Worm (Caenorhabditis elegans): Measurements from ENCODE around the gene col-141.

col-141 gene

ce11 chrV:6799564-6799963, 29.9 kb upstream of the col-141 start, which contains the start of gene dmsr-9:
TSS of gene dmsr-9 (minus strand) at chrV:6799664.
- TF ChIP-seq fkh-8 (tag; optimal IDR thresholded peaks at IDR 0.05), result peak; percentile 30
- TF ChIP-seq efl-3 (GFP tag; optimal IDR thresholded peaks at IDR 0.05), result no peak

DNA sequence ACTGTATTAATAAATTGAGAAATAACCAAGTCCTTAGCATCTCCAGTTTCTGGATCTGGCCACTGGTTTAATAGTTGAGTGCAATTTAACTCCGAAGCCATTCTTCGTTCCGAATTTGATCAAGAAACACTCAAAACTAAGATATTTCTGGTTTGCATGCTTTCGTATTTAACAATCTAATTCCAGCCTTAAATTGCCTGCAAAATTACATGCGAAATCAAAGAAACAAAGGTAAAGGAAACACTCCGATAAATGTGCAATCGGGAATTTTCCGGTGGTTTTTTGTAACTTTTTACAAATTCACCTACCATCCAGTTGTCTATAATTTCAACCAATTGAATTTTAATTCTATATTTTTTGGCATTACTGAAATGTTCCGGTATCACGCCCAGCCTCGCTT, 27.7 kb upstream of the col-141 start, which contains the start of gene dmsr-10:
Gene dmsr-10, minus strand, starts transcription at position 101 of the 400 bp plus-strand sequence.
- no peak for TF ChIP-seq efl-1 (optimal IDR thresholded peaks at IDR 0.05)
- peak in 1 of 2 experiments; percentile 71 for TF ChIP-seq efl-1 (GFP tag; optimal IDR thresholded peaks at IDR 0.05 in 1 of 2)
- TF ChIP-seq ztf-4 (tag; optimal IDR thresholded peaks at IDR 0.05), result no peak
- TF ChIP-seq ama-1 (optimal IDR thresholded peaks at IDR 0.05), result no peak

ce11 chrV:6803992-6804391, 25.5 kb upstream of the col-141 start, which contains the start of gene dmsr-11:
TSS of gene dmsr-11 (minus strand) at chrV:6804092.
- TF ChIP-seq nhr-20 (tag; optimal IDR thresholded peaks at IDR 0.05) (no peak), ces-1 (GFP tag; optimal IDR thresholded peaks at IDR 0.05) (no peak), ceh-90 (tag; optimal IDR thresholded peaks at IDR 0.05) (no peak)

- TF ChIP-seq fos-1 (tag; optimal IDR thresholded peaks at IDR 0.05) (no peak), efl-3 (GFP tag; optimal IDR thresholded peaks at IDR 0.05) (no peak), mdl-1 (tag; optimal IDR thresholded peaks at IDR 0.05) (no peak), lin-14 (GFP tag; optimal IDR thresholded peaks at IDR 0.05) (no peak), fkh-4 (tag; optimal IDR thresholded peaks at IDR 0.05; ENCODE audit: borderline replicate concordance) (no peak), xbp-1 (tag; optimal IDR thresholded peaks at IDR 0.05) (no peak), fkh-8 (tag; optimal IDR thresholded peaks at IDR 0.05) (no peak), swsn-7 (tag; optimal IDR thresholded peaks at IDR 0.05) (no peak), ztf-11 (tag; optimal IDR thresholded peaks at IDR 0.05) (no peak), lin-35 (GFP tag; optimal IDR thresholded peaks at IDR 0.05) (no peak), nhr-71 (tag; optimal IDR thresholded peaks at IDR 0.05) (no peak), fkh-10 (GFP tag; optimal IDR thresholded peaks at IDR 0.05) (no peak), unc-98 (GFP tag; IDR thresholded peaks at IDR 0.05) (no peak), lin-39 (tag; optimal IDR thresholded peaks at IDR 0.05) (no peak), grh-1 (GFP tag; IDR thresholded peaks at IDR 0.05) (no peak), aly-2 (tag; optimal IDR thresholded peaks at IDR 0.05) (no peak)
These were observed 23.2 kb upstream of the col-141 start, which contains the start of gene dmsr-12 for ce11 chrV:6806340-6806739. TSS of gene dmsr-12 (minus strand) at chrV:6806440.

- no peak for TF ChIP-seq mab-9 (GFP tag; IDR thresholded peaks at IDR 0.05)
- no peak for TF ChIP-seq nhr-19 (GFP tag; conservative IDR thresholded peaks at IDR 0.05)
- no peak for TF ChIP-seq aly-2 (tag; optimal IDR thresholded peaks at IDR 0.05)
- no peak for TF ChIP-seq ceh-63 (GFP tag; optimal IDR thresholded peaks at IDR 0.05)
- no peak for TF ChIP-seq lin-13 (GFP tag; optimal IDR thresholded peaks at IDR 0.05)
These were observed 20.5 kb upstream of the col-141 start, which contains the start of gene dmsr-16 for ce11 chrV:6808962-6809361. TSS of gene dmsr-16 (minus strand) at chrV:6809062.

ce11 chrV:6810091-6810490, 19.4 kb upstream of the col-141 start:
- TF ChIP-seq dsc-1 (tag; optimal IDR thresholded peaks at IDR 0.05), result no peak
- peak; percentile 32 for TF ChIP-seq elt-2 (tag; optimal IDR thresholded peaks at IDR 0.05)

DNA sequence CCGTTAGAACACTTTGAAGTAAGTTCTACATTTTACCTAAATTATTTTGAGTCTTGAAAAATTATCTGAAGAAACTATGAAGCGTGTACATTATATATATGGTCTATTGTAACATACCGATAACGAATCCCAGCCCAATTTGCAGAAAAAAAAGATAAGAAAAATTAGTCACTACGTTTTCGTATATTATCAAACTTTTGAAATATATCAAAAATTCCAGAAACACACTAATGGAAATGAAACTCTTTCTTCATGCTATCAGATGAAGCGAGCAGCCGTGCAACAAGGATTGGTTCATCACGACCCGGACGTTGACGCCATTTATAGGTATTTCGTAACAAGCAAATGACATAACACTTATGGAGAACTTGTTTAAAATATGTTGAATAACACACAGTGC, 17.6 kb upstream of the col-141 start:
- TF ChIP-seq lin-35 (GFP tag; optimal IDR thresholded peaks at IDR 0.05) (no peak), jun-1 (tag; optimal IDR thresholded peaks at IDR 0.05) (no peak), elt-2 (tag; optimal IDR thresholded peaks at IDR 0.05) (peak; percentile 77), ztf-11 (tag; optimal IDR thresholded peaks at IDR 0.05) (no peak), elt-3 (tag; optimal IDR thresholded peaks at IDR 0.05) (no peak), egl-13 (tag; optimal IDR thresholded peaks at IDR 0.05) (no peak), lin-15B (tag; optimal IDR thresholded peaks at IDR 0.05) (no peak), ces-1 (GFP tag; optimal IDR thresholded peaks at IDR 0.05) (no peak), tlp-1 (tag; optimal IDR thresholded peaks at IDR 0.05) (peak; percentile 50), dsc-1 (tag; optimal IDR thresholded peaks at IDR 0.05) (no peak)

All from whole organism, L1 larva.